Worm (Caenorhabditis elegans) whole organism, late embryonic: ENCODE measurements around the gene D1005.2.

ENCODE experiments used
- C08G9.2 ChIP-seq: sonication (generic microtip); optimal IDR thresholded peaks from 2 replicates; lab custom pipeline; 2016; ENCODE audit warnings: mild to moderate bottlenecking, missing genetic modification characterization, moderate library complexity, missing compliant biosample characterization
- C38D4.7 ChIP-seq: fragments of 200-800 bp; sonication (Bioruptor generic); optimal IDR thresholded peaks from 2 replicates; lab custom pipeline; 2018; ENCODE audit warnings: mild to moderate bottlenecking, missing genetic modification characterization, moderate library complexity, missing compliant biosample characterization
- F13H6.1 ChIP-seq: sonication (generic microtip); optimal IDR thresholded peaks from 2 replicates; lab custom pipeline; 2016; ENCODE audit warnings: missing genetic modification characterization, missing compliant biosample characterization
- K02D7.2 ChIP-seq: sonication (generic microtip); optimal IDR thresholded peaks from 2 replicates; lab custom pipeline; 2017; ENCODE audit warnings: mild to moderate bottlenecking, missing genetic modification characterization, missing compliant biosample characterization
- Y22D7AL.16 ChIP-seq: sonication (generic microtip); optimal IDR thresholded peaks from 2 replicates; lab custom pipeline; 2016; ENCODE audit warnings: missing genetic modification characterization, missing compliant biosample characterization
- ahr-1 ChIP-seq: sonication (generic microtip); optimal IDR thresholded peaks from 2 replicates; lab custom pipeline; 2016; ENCODE audit warnings: missing genetic modification characterization, missing compliant biosample characterization
- ama-1 ChIP-seq: fragments of 150-350 bp; optimal IDR thresholded peaks from 2 replicates; lab custom pipeline; 2014
- ceh-22 ChIP-seq: sonication (generic microtip); optimal IDR thresholded peaks from 2 replicates; lab custom pipeline; 2017; ENCODE audit warnings: missing biosample characterization, missing genetic modification characterization
- ceh-24 ChIP-seq: sonication (generic microtip); optimal IDR thresholded peaks from 2 replicates; lab custom pipeline; 2016; ENCODE audit warnings: mild to moderate bottlenecking, missing genetic modification characterization, missing compliant biosample characterization
- ceh-30 ChIP-seq: fragments of 150-350 bp; optimal IDR thresholded peaks from 2 replicates; lab custom pipeline; 2014; ENCODE audit warnings: missing biosample characterization, missing genetic modification characterization
- che-1 ChIP-seq: sonication (generic microtip); optimal IDR thresholded peaks from 2 replicates; lab custom pipeline; 2016; ENCODE audit warnings: mild to moderate bottlenecking, missing genetic modification characterization, missing compliant biosample characterization
- dmd-4 ChIP-seq: sonication (generic microtip); optimal IDR thresholded peaks from 2 replicates; lab custom pipeline; 2016; ENCODE audit warnings: borderline replicate concordance, missing genetic modification characterization, missing compliant biosample characterization
- elt-2 ChIP-seq: sonication (generic microtip); optimal IDR thresholded peaks from 2 replicates; lab custom pipeline; 2016; ENCODE audit warnings: missing genetic modification reagents, missing genetic modification characterization, missing compliant biosample characterization
- elt-4 ChIP-seq: sonication (generic microtip); optimal IDR thresholded peaks from 2 replicates; lab custom pipeline; 2016; ENCODE audit warnings: missing genetic modification characterization, missing compliant biosample characterization
- fax-1 ChIP-seq: sonication (generic microtip); optimal IDR thresholded peaks from 2 replicates; lab custom pipeline; 2016; ENCODE audit warnings: missing genotype, missing genetic modification characterization, missing compliant biosample characterization
- fkh-6 ChIP-seq: sonication (generic microtip); optimal IDR thresholded peaks from 2 replicates; lab custom pipeline; 2016; ENCODE audit warnings: missing genetic modification characterization, missing compliant biosample characterization
- hlh-30 ChIP-seq: sonication (generic microtip); optimal IDR thresholded peaks from 2 replicates; lab custom pipeline; 2017; ENCODE audit warnings: antibody characterized with exemption, missing genetic modification characterization, missing compliant biosample characterization; ENCODE audit not compliant: insufficient read depth
- hlh-6 ChIP-seq: sonication (generic microtip); optimal IDR thresholded peaks from 2 replicates; lab custom pipeline; 2016; ENCODE audit warnings: missing genotype, missing genetic modification characterization, missing compliant biosample characterization
- madf-2 ChIP-seq: sonication (generic microtip); optimal IDR thresholded peaks from 2 replicates; lab custom pipeline; 2017; ENCODE audit warnings: missing genetic modification characterization, missing compliant biosample characterization
- mec-3 ChIP-seq: sonication (generic microtip); optimal IDR thresholded peaks from 2 replicates; lab custom pipeline; 2016; ENCODE audit warnings: borderline replicate concordance, missing genetic modification characterization, missing compliant biosample characterization
- nfya-1 ChIP-seq: sonication (generic microtip); optimal IDR thresholded peaks from 2 replicates; lab custom pipeline; 2017; ENCODE audit warnings: missing genetic modification characterization, mild to moderate bottlenecking, missing compliant biosample characterization, antibody characterized with exemption, moderate library complexity
- odd-2 ChIP-seq: sonication (generic microtip); optimal IDR thresholded peaks from 2 replicates; lab custom pipeline; 2017; ENCODE audit warnings: antibody characterized with exemption, mild to moderate bottlenecking, missing genetic modification characterization, missing compliant biosample characterization
- pag-3 ChIP-seq: sonication (generic microtip); optimal IDR thresholded peaks from 2 replicates; lab custom pipeline; 2016; ENCODE audit warnings: missing compliant biosample characterization, missing genetic modification characterization, borderline replicate concordance
- pat-9 ChIP-seq: fragments of 200-800 bp; sonication (Bioruptor generic); optimal IDR thresholded peaks from 2 replicates; lab custom pipeline; 2018; ENCODE audit warnings: mild to moderate bottlenecking, missing genetic modification characterization, moderate library complexity, missing compliant biosample characterization
- pax-1 ChIP-seq: fragments of 150-350 bp; optimal IDR thresholded peaks from 2 replicates; lab custom pipeline; 2014; ENCODE audit warnings: missing biosample characterization, missing genetic modification characterization
- pha-2 ChIP-seq: sonication (generic microtip); optimal IDR thresholded peaks from 2 replicates; lab custom pipeline; 2017; ENCODE audit warnings: mild to moderate bottlenecking, missing genetic modification characterization, missing compliant biosample characterization
- pha-4 ChIP-seq: fragments of 150-350 bp; optimal IDR thresholded peaks from 2 replicates; lab custom pipeline; 2018; ENCODE audit warnings: missing biosample characterization, missing genetic modification reagents, missing genetic modification characterization
- pros-1 ChIP-seq: fragments of 150-350 bp; optimal IDR thresholded peaks from 2 replicates; lab custom pipeline; 2014; ENCODE audit warnings: missing biosample characterization, missing genetic modification reagents, missing genetic modification characterization
- sdc-2 ChIP-seq: sonication (generic microtip); optimal IDR thresholded peaks from 2 replicates; lab custom pipeline; 2016; ENCODE audit warnings: missing genotype, missing genetic modification characterization, missing compliant biosample characterization
- sox-2 ChIP-seq: fragments of 200-800 bp; sonication (Bioruptor generic); IDR thresholded peaks from 2 replicates; pipeline ENCODE4 v1.3.6; 2022; ENCODE audit warnings: missing genetic modification reagents, missing genetic modification characterization, missing compliant biosample characterization
- sox-4 ChIP-seq: sonication (generic microtip); optimal IDR thresholded peaks from 2 replicates; lab custom pipeline; 2017; ENCODE audit warnings: mild to moderate bottlenecking, missing genetic modification characterization, inconsistent platforms, missing compliant biosample characterization
- syd-9 ChIP-seq: sonication (generic microtip); optimal IDR thresholded peaks from 2 replicates; lab custom pipeline; 2016; ENCODE audit warnings: mild to moderate bottlenecking, missing genetic modification characterization, moderate library complexity, missing compliant biosample characterization
- tbx-7 ChIP-seq: sonication (generic microtip); optimal IDR thresholded peaks from 2 replicates; lab custom pipeline; 2016; ENCODE audit warnings: missing genotype, missing genetic modification characterization, missing compliant biosample characterization
- unc-3 ChIP-seq, 2 experiments: fragments of 200-800 bp in 1 of 2; sonication (Bioruptor generic) in 1 of 2; sonication (generic microtip) in 1 of 2; conservative IDR thresholded peaks in 1 of 2; optimal IDR thresholded peaks in 1 of 2; 2 replicates each; pipeline versions ENCODE4 v1.3.6 to Lab custom; 2016 to 2022; ENCODE audit warnings: missing compliant biosample characterization in 2 of 2, missing genetic modification characterization in 2 of 2, missing genetic modification reagents in 1 of 2
- unc-42 ChIP-seq: sonication (generic microtip); optimal IDR thresholded peaks from 2 replicates; lab custom pipeline; 2016; ENCODE audit warnings: missing genotype, missing genetic modification characterization, missing compliant biosample characterization
- unc-86 ChIP-seq: sonication (generic microtip); optimal IDR thresholded peaks from 2 replicates; lab custom pipeline; 2016; ENCODE audit warnings: missing genetic modification characterization, missing compliant biosample characterization
- zip-5 ChIP-seq: sonication (generic microtip); optimal IDR thresholded peaks from 2 replicates; lab custom pipeline; 2016; ENCODE audit warnings: missing genetic modification characterization, missing compliant biosample characterization
- ztf-16 ChIP-seq: sonication (generic microtip); optimal IDR thresholded peaks from 2 replicates; lab custom pipeline; 2017; ENCODE audit warnings: missing genetic modification characterization, missing compliant biosample characterization

Gene D1005.2

DNA sequence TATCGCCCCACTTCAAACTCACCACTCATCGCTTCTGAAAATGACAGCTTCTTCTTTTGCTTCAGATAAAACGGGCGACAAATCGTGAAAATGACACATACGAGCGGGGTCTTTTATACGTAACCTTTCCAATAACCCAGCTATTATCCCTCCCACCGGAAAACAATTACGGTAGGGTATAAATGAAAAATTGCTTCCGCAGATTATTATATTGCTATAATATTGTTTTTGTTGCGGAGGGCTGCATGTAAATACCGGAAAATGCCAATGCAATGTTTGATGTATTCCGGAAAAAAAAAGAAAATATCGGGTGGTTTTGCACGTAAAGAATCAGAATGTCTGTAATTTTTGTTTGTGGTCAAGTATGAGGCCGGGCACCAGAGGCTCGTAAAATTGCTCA lies 42.9 kb downstream of the D1005.2 start, which contains the start of gene F09E10.7:
Gene F09E10.7, minus strand, starts transcription at position 101 of the 400 bp plus-strand sequence.
- no peak for TF ChIP-seq hlh-30 (tag; lab: Kevin White, UChicago)
- no peak for TF ChIP-seq ceh-24 (tag; lab: Kevin White, UChicago)
- TF ChIP-seq K02D7.2 (tag; lab: Kevin White, UChicago): no peak
- TF ChIP-seq sox-4 (tag; lab: Kevin White, UChicago): no peak
- TF ChIP-seq pag-3: no peak

DNA sequence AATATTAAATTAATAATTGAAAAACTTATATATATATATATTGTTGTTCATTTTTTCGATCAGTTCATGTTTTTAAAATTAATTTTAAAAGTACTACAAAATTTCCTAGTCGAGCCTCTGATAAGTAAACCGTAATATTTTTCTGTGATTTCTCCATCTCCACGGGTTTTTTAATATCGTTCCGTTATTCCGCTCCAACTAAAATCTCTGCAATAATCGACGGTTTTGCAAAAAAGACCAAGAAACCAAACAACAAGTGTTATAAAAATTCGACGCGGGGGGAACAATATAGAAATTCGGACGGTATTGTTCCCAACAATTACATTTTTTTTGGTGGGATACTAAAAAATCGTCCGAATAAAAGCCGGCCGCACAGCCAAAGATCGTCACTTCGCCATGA lies 43.7 kb downstream of the D1005.2 start, which contains the start of gene F09E10.1:
Gene F09E10.1, plus strand, starts transcription at position 301 of the 400 bp plus-strand sequence.
- no peak for TF ChIP-seq odd-2
- TF ChIP-seq unc-3 (GFP tag; conservative IDR thresholded peaks at IDR 0.05; lab: Robert Waterston, UW): no peak
- no peak for TF ChIP-seq unc-3 (tag; optimal IDR thresholded peaks at IDR 0.05; lab: Kevin White, UChicago)
- TF ChIP-seq C08G9.2 (tag; lab: Kevin White, UChicago): no peak
- TF ChIP-seq ceh-22 (tag; lab: Kevin White, UChicago): no peak
- TF ChIP-seq sox-2 (GFP tag; lab: Robert Waterston, UW): no peak
- TF ChIP-seq mec-3 (tag; lab: Kevin White, UChicago): no peak
- no peak for TF ChIP-seq zip-5 (tag; lab: Kevin White, UChicago)
- TF ChIP-seq K02D7.2 (tag; lab: Kevin White, UChicago): no peak
- TF ChIP-seq sdc-2 (tag; lab: Kevin White, UChicago): no peak
- TF ChIP-seq fax-1: no peak
- TF ChIP-seq fkh-6 (tag; lab: Kevin White, UChicago): no peak
- no peak for TF ChIP-seq hlh-6
- TF ChIP-seq elt-4 (tag; lab: Kevin White, UChicago): no peak
- no peak for TF ChIP-seq pha-2 (tag; lab: Kevin White, UChicago)
- no peak for TF ChIP-seq tbx-7 (tag; lab: Kevin White, UChicago)
- TF ChIP-seq dmd-4: no peak
- TF ChIP-seq pax-1 (tag; lab: Kevin White, UChicago): no peak
- TF ChIP-seq hlh-30 (tag; lab: Kevin White, UChicago): no peak
- TF ChIP-seq ztf-16 (tag; lab: Kevin White, UChicago): no peak

DNA sequence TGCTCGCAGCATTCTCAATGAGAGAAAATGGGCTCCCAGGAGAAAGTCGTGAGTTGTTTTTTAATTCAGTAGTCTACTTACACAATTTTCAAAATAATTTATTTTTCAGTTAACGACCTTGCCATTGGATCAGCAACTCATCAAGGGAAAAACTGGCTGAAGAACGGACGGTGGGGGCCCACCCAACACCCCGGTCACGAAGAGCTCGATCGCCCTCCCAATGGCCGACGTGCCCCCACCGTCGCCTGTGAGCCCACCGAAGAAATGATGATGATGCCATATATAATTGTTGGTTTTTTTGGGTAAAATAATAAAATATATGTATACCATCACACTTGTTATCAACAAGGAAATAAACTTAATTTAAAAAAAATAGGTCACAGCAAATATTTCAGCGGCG lies 44.1 kb downstream of the D1005.2 start:
- no peak for TF ChIP-seq K02D7.2 (tag; lab: Kevin White, UChicago)
- no peak for TF ChIP-seq ceh-30 (tag; lab: Kevin White, UChicago)
- TF ChIP-seq pha-2 (tag; lab: Kevin White, UChicago): no peak
- TF ChIP-seq che-1: no peak
- TF ChIP-seq F13H6.1: no peak
- no peak for TF ChIP-seq elt-2 (tag; lab: Kevin White, UChicago)
- no peak for TF ChIP-seq pros-1 (tag; lab: Kevin White, UChicago)
- TF ChIP-seq syd-9 (tag; lab: Kevin White, UChicago): no peak
- TF ChIP-seq nfya-1 (tag; lab: Kevin White, UChicago): no peak
- no peak for TF ChIP-seq fkh-6 (tag; lab: Kevin White, UChicago)
- no peak for TF ChIP-seq pha-4 (tag; lab: Kevin White, UChicago)
- no peak for TF ChIP-seq Y22D7AL.16 (tag; lab: Kevin White, UChicago)
- no peak for TF ChIP-seq unc-42

DNA sequence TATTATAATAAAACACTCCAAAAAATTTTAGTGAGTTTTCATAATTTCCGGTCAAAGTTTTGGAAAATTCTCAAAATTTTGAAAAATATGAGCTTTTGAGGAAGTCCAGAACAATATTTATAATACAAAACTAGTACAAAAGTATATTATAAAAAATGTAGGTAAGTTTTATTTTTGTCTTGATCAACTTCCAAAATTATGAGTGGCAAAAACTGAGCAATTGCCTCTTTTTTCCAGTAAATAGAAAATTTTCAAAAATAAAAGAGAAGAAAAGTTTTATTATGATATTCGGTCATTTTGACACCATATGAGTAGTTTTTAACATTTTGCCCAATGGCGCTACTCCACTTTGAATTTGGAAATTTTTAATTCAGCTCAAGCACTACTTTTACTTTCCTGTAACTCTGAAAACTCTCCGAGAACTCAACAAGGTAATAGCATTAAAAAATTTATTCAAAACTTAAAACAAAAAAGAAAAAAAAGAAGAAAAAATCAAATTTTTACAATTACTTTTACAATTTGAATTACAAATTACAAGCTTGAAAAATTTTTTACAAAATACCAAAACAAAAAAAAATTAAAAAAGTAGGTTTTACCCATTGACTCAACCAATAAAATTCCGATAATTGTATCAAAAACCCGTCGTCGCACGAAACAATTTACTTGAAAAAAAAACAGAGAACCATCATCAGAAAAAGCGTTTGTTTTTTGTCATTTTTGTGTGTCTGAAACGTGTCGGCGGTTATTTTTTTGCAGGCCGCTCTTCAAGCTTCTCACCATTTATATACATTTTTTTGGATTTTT lies 45.1 kb downstream of the D1005.2 start:
- TF ChIP-seq unc-3 (GFP tag; conservative IDR thresholded peaks at IDR 0.05; lab: Robert Waterston, UW) (no peak), unc-3 (tag; optimal IDR thresholded peaks at IDR 0.05; lab: Kevin White, UChicago) (no peak), madf-2 (no peak), ahr-1 (tag; lab: Kevin White, UChicago) (no peak), ama-1 (no peak), unc-86 (no peak), unc-42 (no peak), C38D4.7 (GFP tag; lab: Kevin White, UChicago) (no peak), pros-1 (tag; lab: Kevin White, UChicago) (no peak), K02D7.2 (tag; lab: Kevin White, UChicago) (no peak), pat-9 (tag; lab: Kevin White, UChicago) (no peak)
